Fruit fly (Drosophila melanogaster): ENCODE results near the gene CG31465.
A peak's percentile ranks its signal among the peaks of the same experiment; 100 is the strongest.

The CG31465 gene

DNA sequence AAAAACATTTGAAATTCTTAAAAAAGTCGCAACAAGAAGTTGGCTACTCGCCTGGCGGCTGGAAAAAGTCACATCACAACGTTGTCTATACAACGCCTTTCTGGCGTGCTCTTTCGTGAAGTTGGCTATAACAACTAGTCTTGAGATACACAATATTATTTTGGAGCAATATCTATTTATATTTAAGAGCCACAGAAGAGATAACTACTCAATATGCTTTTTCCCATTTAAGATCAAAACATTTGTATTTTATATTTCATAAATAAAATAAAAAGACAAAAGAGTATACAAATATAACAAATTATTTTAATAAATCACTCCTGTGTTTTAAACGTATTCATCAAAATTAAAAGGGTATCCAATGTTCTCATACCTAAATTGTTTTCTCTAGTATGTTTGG, 26.3 kb downstream of the CG31465 start:
- no peak for TF ChIP-seq Abd-B (GFP tag; optimal IDR thresholded peaks at IDR 0.05)
- TF ChIP-seq lola (GFP tag; optimal IDR thresholded peaks at IDR 0.05): no peak
- TF ChIP-seq GATAd (GFP tag; optimal IDR thresholded peaks at IDR 0.05): no peak
- TF ChIP-seq pan (optimal IDR thresholded peaks at IDR 0.05): no peak
- no peak for TF ChIP-seq sv (GFP tag; optimal IDR thresholded peaks at IDR 0.05)
- TF ChIP-seq br (GFP tag; optimal IDR thresholded peaks at IDR 0.05): no peak
- no peak for TF ChIP-seq Dfd (GFP tag; optimal IDR thresholded peaks at IDR 0.05)
- TF ChIP-seq Hr78 (GFP tag; optimal IDR thresholded peaks at IDR 0.05): no peak
- no peak for TF ChIP-seq sage (GFP tag; optimal IDR thresholded peaks at IDR 0.05)
- no peak for TF ChIP-seq foxo (GFP tag; optimal IDR thresholded peaks at IDR 0.05)
- no peak for TF ChIP-seq CG9705 (GFP tag; optimal IDR thresholded peaks at IDR 0.05)
- TF ChIP-seq CG32264 (GFP tag; optimal IDR thresholded peaks at IDR 0.05): no peak

DNA sequence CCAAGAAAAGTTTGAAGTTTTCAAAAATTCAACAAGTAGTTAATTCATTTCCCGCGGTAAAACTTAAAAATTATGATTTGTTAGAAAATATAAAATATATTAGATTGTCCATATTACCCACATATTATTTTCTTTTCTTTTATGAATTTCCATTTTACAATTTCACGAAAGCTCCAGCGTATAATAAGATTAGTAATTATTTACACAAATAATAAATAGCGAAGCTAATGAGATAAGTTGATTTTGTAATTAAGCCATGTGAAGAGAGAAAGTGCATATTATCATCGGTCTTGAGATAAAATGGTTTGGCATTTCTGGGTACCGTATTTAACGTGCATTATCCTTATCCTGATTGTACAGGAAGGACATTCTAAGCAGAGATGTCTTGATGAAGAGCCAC, 30.9 kb downstream of the CG31465 start, which contains the start of gene Qsox3:
Gene Qsox3 (plus strand): TSS at position 301 of the 400 bp plus-strand sequence.
- TF ChIP-seq rgr (GFP tag; optimal IDR thresholded peaks at IDR 0.05) (no peak), h (GFP tag; optimal IDR thresholded peaks at IDR 0.05) (no peak), tai (GFP tag; optimal IDR thresholded peaks at IDR 0.05) (no peak), Hnf4 (GFP tag; optimal IDR thresholded peaks at IDR 0.05) (no peak), dl (GFP tag; optimal IDR thresholded peaks at IDR 0.05; ENCODE audit: insufficient read depth in 1 of 2, partially characterized antibody in 2 of 2) (no peak), psq (GFP tag; optimal IDR thresholded peaks at IDR 0.05) (no peak), dmrt93B (GFP tag; optimal IDR thresholded peaks at IDR 0.05) (no peak), Hr78 (GFP tag; optimal IDR thresholded peaks at IDR 0.05) (no peak), Rel (GFP tag; optimal IDR thresholded peaks at IDR 0.05) (no peak), Rel (tag; optimal IDR thresholded peaks at IDR 0.05) (no peak), CrebA (GFP tag; optimal IDR thresholded peaks at IDR 0.05; ENCODE audit: borderline replicate concordance) (no peak), Hr83 (GFP tag; optimal IDR thresholded peaks at IDR 0.05; ENCODE audit: poor library complexity, severe bottlenecking) (no peak), Abd-B (GFP tag; optimal IDR thresholded peaks at IDR 0.05) (no peak), GATAd (GFP tag; optimal IDR thresholded peaks at IDR 0.05) (no peak), brk (GFP tag; optimal IDR thresholded peaks at IDR 0.05) (no peak), sv (GFP tag; optimal IDR thresholded peaks at IDR 0.05) (no peak), Mio (GFP tag; optimal IDR thresholded peaks at IDR 0.05) (no peak)

dm6 chr3R:21913447-21913846, 32.8 kb downstream of the CG31465 start, which contains the start of gene Qsox2:
TSS of gene Qsox2 (plus strand) at chr3R:21913747.
- TF ChIP-seq Vsx2 (GFP tag; optimal IDR thresholded peaks at IDR 0.05; ENCODE audit: partially characterized antibody): peak; percentile 34
- TF ChIP-seq dl (GFP tag; optimal IDR thresholded peaks at IDR 0.05; ENCODE audit: insufficient read depth in 1 of 2, partially characterized antibody in 2 of 2): no peak

DNA sequence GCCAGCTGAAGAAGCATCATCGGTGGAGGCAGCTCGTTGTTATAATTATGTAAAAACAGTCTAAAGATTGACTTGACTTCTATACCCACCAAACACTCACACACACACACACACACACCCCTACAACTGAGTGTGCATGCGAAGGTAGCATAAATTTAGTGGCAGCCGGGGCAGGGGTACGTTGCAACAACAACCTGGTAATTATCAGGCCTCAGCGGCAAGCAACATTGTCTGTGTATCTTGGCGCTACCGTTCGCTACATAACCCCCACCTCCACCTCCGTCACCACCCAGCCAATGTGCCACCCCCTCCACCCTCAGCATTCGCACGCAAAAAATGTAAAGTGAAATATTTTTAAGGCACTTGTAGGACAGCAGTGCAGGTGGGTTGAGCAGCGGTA, 36.4 kb downstream of the CG31465 start:
- TF ChIP-seq Dfd (GFP tag; optimal IDR thresholded peaks at IDR 0.05) (peak; percentile 5), sv (GFP tag; optimal IDR thresholded peaks at IDR 0.05) (no peak)

- no peak for TF ChIP-seq Dfd (GFP tag; optimal IDR thresholded peaks at IDR 0.05)
- TF ChIP-seq Hr83 (GFP tag; optimal IDR thresholded peaks at IDR 0.05; ENCODE audit: poor library complexity, severe bottlenecking): no peak
- no peak for TF ChIP-seq foxo (GFP tag; optimal IDR thresholded peaks at IDR 0.05)
- TF ChIP-seq Sp1 (GFP tag; optimal IDR thresholded peaks at IDR 0.05): no peak
- no peak for TF ChIP-seq Vsx2 (GFP tag; optimal IDR thresholded peaks at IDR 0.05; ENCODE audit: partially characterized antibody)
- no peak for TF ChIP-seq br (GFP tag; optimal IDR thresholded peaks at IDR 0.05)
- no peak for TF ChIP-seq CG9705 (GFP tag; optimal IDR thresholded peaks at IDR 0.05)
- TF ChIP-seq ey (GFP tag; optimal IDR thresholded peaks at IDR 0.05): no peak
- no peak for TF ChIP-seq Rel (GFP tag; optimal IDR thresholded peaks at IDR 0.05)
- TF ChIP-seq Rel (tag; optimal IDR thresholded peaks at IDR 0.05): no peak
- TF ChIP-seq N (GFP tag; optimal IDR thresholded peaks at IDR 0.05): no peak
- no peak for TF ChIP-seq tai (GFP tag; optimal IDR thresholded peaks at IDR 0.05)
- TF ChIP-seq jim (GFP tag; optimal IDR thresholded peaks at IDR 0.05): no peak
- no peak for TF ChIP-seq dl (GFP tag; optimal IDR thresholded peaks at IDR 0.05; ENCODE audit: insufficient read depth in 1 of 2, partially characterized antibody in 2 of 2)
- no peak for TF ChIP-seq brk (GFP tag; optimal IDR thresholded peaks at IDR 0.05)
- TF ChIP-seq dmrt93B (GFP tag; optimal IDR thresholded peaks at IDR 0.05): no peak
- TF ChIP-seq Abd-B (GFP tag; optimal IDR thresholded peaks at IDR 0.05): no peak
Measured at dm6 chr3R:21920495-21920894, 39.9 kb downstream of the CG31465 start.
